Fruit fly (Drosophila melanogaster) whole organism, embryonic: ENCODE data around the gene CG34253.
A peak's percentile ranks its signal among the peaks of the same experiment; 100 is the strongest.

ENCODE experiments used
- BEAF-32 ChIP-seq: fragments of 200-800 bp; sonication (Bioruptor generic); optimal IDR thresholded peaks from 3 replicates; lab custom pipeline; 2017; ENCODE audit warnings: missing biosample characterization, missing genetic modification characterization, mild to moderate bottlenecking, moderate library complexity, missing genetic modification reagents
- Blimp-1 ChIP-seq: fragments of 200-800 bp; sonication (Bioruptor generic); optimal IDR thresholded peaks from 3 replicates; lab custom pipeline; 2018; ENCODE audit warnings: missing biosample characterization, missing genetic modification characterization, mild to moderate bottlenecking, moderate library complexity, missing genetic modification reagents
- CG11695 ChIP-seq: fragments of 200-800 bp; sonication (Bioruptor generic); IDR thresholded peaks from 3 replicates; pipeline ENCODE4 v1.3.6; 2022; ENCODE audit warnings: missing biosample characterization, missing genetic modification characterization
- CG12219 ChIP-seq: fragments of 200-800 bp; sonication (Bioruptor generic); optimal IDR thresholded peaks from 3 replicates; lab custom pipeline; 2018; ENCODE audit warnings: missing biosample characterization, mild to moderate bottlenecking, missing genetic modification characterization
- CG12299 ChIP-seq: fragments of 200-800 bp; sonication (Bioruptor generic); optimal IDR thresholded peaks from 2 replicates; lab custom pipeline; 2018; ENCODE audit warnings: missing biosample characterization, mild to moderate bottlenecking, missing genetic modification characterization
- CG16779 ChIP-seq: fragments of 200-800 bp; sonication (Bioruptor generic); IDR thresholded peaks from 2 replicates; pipeline ENCODE4 v1.3.6; 2022; ENCODE audit warnings: missing biosample characterization, missing genetic modification characterization
- CG18619 ChIP-seq: fragments of 200-800 bp; sonication (Bioruptor generic); optimal IDR thresholded peaks from 3 replicates; lab custom pipeline; 2017; ENCODE audit warnings: missing biosample characterization, mild to moderate bottlenecking, missing genetic modification characterization
- CG2120 ChIP-seq: fragments of 200-800 bp; sonication (Bioruptor generic); optimal IDR thresholded peaks from 3 replicates; lab custom pipeline; 2016; ENCODE audit warnings: missing biosample characterization, missing genetic modification characterization
- CG2202 ChIP-seq: fragments of 200-800 bp; sonication (Bioruptor generic); optimal IDR thresholded peaks from 2 replicates; lab custom pipeline; 2018; ENCODE audit warnings: missing biosample characterization, mild to moderate bottlenecking, missing genetic modification characterization
- CG2678 ChIP-seq: fragments of 200-800 bp; sonication (Bioruptor generic); optimal IDR thresholded peaks from 3 replicates; lab custom pipeline; 2019; ENCODE audit warnings: missing biosample characterization, mild to moderate bottlenecking, missing genetic modification characterization, moderate library complexity
- CG42726 ChIP-seq: fragments of 200-800 bp; sonication (Bioruptor generic); IDR thresholded peaks from 2 replicates; pipeline ENCODE4 v1.3.6; 2022; ENCODE audit warnings: missing biosample characterization, missing genetic modification characterization; ENCODE audit not compliant: partially characterized antibody
- CG4328 ChIP-seq: fragments of 200-800 bp; sonication (Bioruptor generic); optimal IDR thresholded peaks from 3 replicates; lab custom pipeline; 2017; ENCODE audit warnings: missing biosample characterization, missing genetic modification reagents, missing genetic modification characterization
- CG4617 ChIP-seq: fragments of 200-800 bp; sonication (Bioruptor generic); optimal IDR thresholded peaks from 3 replicates; lab custom pipeline; 2016; ENCODE audit warnings: missing biosample characterization, missing genetic modification characterization, borderline replicate concordance
- CG5180 ChIP-seq: fragments of 200-800 bp; sonication (Bioruptor generic); optimal IDR thresholded peaks from 3 replicates; lab custom pipeline; 2017; ENCODE audit warnings: missing biosample characterization, missing genetic modification characterization, mild to moderate bottlenecking, moderate library complexity, missing genetic modification reagents
- CG7372 ChIP-seq: fragments of 200-800 bp; sonication (Bioruptor generic); IDR thresholded peaks from 2 replicates; pipeline ENCODE4 v1.3.6; 2022; ENCODE audit warnings: missing biosample characterization, missing genetic modification characterization
- CG8478 ChIP-seq: fragments of >200 bp; optimal IDR thresholded peaks from 2 replicates; lab custom pipeline; 2018
- CG8944 ChIP-seq: fragments of 200-800 bp; sonication (Bioruptor generic); optimal IDR thresholded peaks from 3 replicates; lab custom pipeline; 2016; ENCODE audit warnings: missing biosample characterization, missing genetic modification characterization
- CHES-1-like ChIP-seq: fragments of 200-800 bp; sonication (Bioruptor generic); optimal IDR thresholded peaks from 2 replicates; lab custom pipeline; 2016; ENCODE audit warnings: missing biosample characterization, missing genetic modification characterization
- CkIIα-i1 ChIP-seq: fragments of 200-800 bp; sonication (Bioruptor generic); IDR thresholded peaks from 2 replicates; pipeline ENCODE4 v1.3.6; 2022; ENCODE audit warnings: missing biosample characterization, missing genetic modification characterization
- Drgx ChIP-seq: fragments of 200-800 bp; sonication (Bioruptor generic); IDR thresholded peaks from 2 replicates; pipeline ENCODE4 v1.3.6; 2022; ENCODE audit warnings: missing biosample characterization, missing genetic modification characterization
- H15 ChIP-seq: fragments of 200-800 bp; sonication (Bioruptor generic); IDR thresholded peaks from 3 replicates; pipeline ENCODE4 v1.3.6; 2022; ENCODE audit warnings: missing biosample characterization, missing genetic modification characterization
- H2.0 ChIP-seq: fragments of 200-800 bp; sonication (Bioruptor generic); IDR thresholded peaks from 2 replicates; pipeline ENCODE4 v1.3.6; 2022; ENCODE audit warnings: missing biosample characterization, missing genetic modification characterization
- Hmr ChIP-seq: fragments of 200-800 bp; sonication (Bioruptor generic); optimal IDR thresholded peaks from 3 replicates; lab custom pipeline; 2017; ENCODE audit warnings: mild to moderate bottlenecking, missing biosample characterization, missing genetic modification reagents, missing genetic modification characterization
- MESR4 ChIP-seq: fragments of 200-800 bp; sonication (Bioruptor generic); optimal IDR thresholded peaks from 2 replicates; lab custom pipeline; 2018; ENCODE audit warnings: missing biosample characterization, mild to moderate bottlenecking, missing genetic modification characterization, moderate library complexity
- Med ChIP-seq: fragments of 200-800 bp; sonication (Bioruptor generic); peaks from one replicate; lab custom pipeline; 2016; ENCODE audit warnings: missing biosample characterization, missing genetic modification characterization, mild to moderate bottlenecking, inconsistent platforms, moderate library complexity
- Xrp1 ChIP-seq: fragments of 200-800 bp; sonication (Bioruptor generic); IDR thresholded peaks from 2 replicates; pipeline ENCODE4 v1.3.6; 2022; ENCODE audit warnings: missing biosample characterization, missing genetic modification characterization
- ab ChIP-seq: fragments of 200-800 bp; sonication (Bioruptor generic); optimal IDR thresholded peaks from 2 replicates; lab custom pipeline; 2016; ENCODE audit warnings: missing biosample characterization, missing genetic modification characterization
- abd-A ChIP-seq: fragments of 200-800 bp; sonication (Bioruptor generic); optimal IDR thresholded peaks from 3 replicates; lab custom pipeline; 2019; ENCODE audit warnings: missing biosample characterization, mild to moderate bottlenecking, missing genetic modification characterization, moderate library complexity
- amos ChIP-seq: fragments of 200-800 bp; sonication (Bioruptor generic); IDR thresholded peaks from 2 replicates; pipeline ENCODE4 v1.3.6; 2022; ENCODE audit warnings: missing biosample characterization, missing genetic modification characterization; ENCODE audit not compliant: partially characterized antibody
- chinmo ChIP-seq: fragments of 200-800 bp; sonication (Bioruptor generic); IDR thresholded peaks from 4 replicates; pipeline ENCODE4 v1.3.6; 2022; ENCODE audit warnings: missing biosample characterization, missing genetic modification characterization; ENCODE audit not compliant: partially characterized antibody
- disco-r ChIP-seq: fragments of 200-800 bp; sonication (Bioruptor generic); optimal IDR thresholded peaks from 2 replicates; lab custom pipeline; 2016; ENCODE audit warnings: missing biosample characterization, missing genetic modification characterization
- dm ChIP-seq: fragments of 200-800 bp; sonication (Bioruptor generic); optimal IDR thresholded peaks from 3 replicates; lab custom pipeline; 2016; ENCODE audit warnings: missing biosample characterization, missing genetic modification characterization
- ewg ChIP-seq: fragments of 200-800 bp; sonication (Bioruptor generic); optimal IDR thresholded peaks from 3 replicates; lab custom pipeline; 2017; ENCODE audit warnings: mild to moderate bottlenecking, missing biosample characterization, missing genetic modification reagents, missing genetic modification characterization
- eyg ChIP-seq: fragments of 200-800 bp; sonication (Bioruptor generic); optimal IDR thresholded peaks from 3 replicates; lab custom pipeline; 2016; ENCODE audit warnings: missing biosample characterization, missing genetic modification characterization
- fd3F ChIP-seq: fragments of 200-800 bp; sonication (Bioruptor generic); optimal IDR thresholded peaks from 2 replicates; lab custom pipeline; 2018; ENCODE audit warnings: missing biosample characterization, mild to moderate bottlenecking, missing genetic modification characterization, moderate library complexity
- ftz-f1 ChIP-seq: fragments of 200-800 bp; sonication (Bioruptor generic); optimal IDR thresholded peaks from 2 replicates; lab custom pipeline; 2016; ENCODE audit warnings: missing biosample characterization, missing genetic modification characterization
- hb ChIP-seq: fragments of 200-800 bp; sonication (Bioruptor generic); IDR thresholded peaks from 3 replicates; pipeline ENCODE4 v1.3.6; 2022; ENCODE audit warnings: missing biosample characterization, missing genetic modification characterization; ENCODE audit not compliant: partially characterized antibody
- ken ChIP-seq: fragments of 200-800 bp; sonication (Bioruptor generic); IDR thresholded peaks from 3 replicates; pipeline ENCODE4 v1.3.6; 2022; ENCODE audit warnings: missing biosample characterization, missing genetic modification characterization
- lab ChIP-seq: fragments of 200-800 bp; sonication (Bioruptor generic); optimal IDR thresholded peaks from 3 replicates; lab custom pipeline; 2017; ENCODE audit warnings: missing biosample characterization, missing genetic modification characterization, mild to moderate bottlenecking, moderate library complexity, missing genetic modification reagents
- lbe ChIP-seq: fragments of 200-800 bp; sonication (Bioruptor generic); optimal IDR thresholded peaks from 2 replicates; lab custom pipeline; 2016; ENCODE audit warnings: missing biosample characterization, mild to moderate bottlenecking, missing genetic modification characterization
- mam ChIP-seq: fragments of 200-800 bp; sonication (Bioruptor generic); optimal IDR thresholded peaks from 3 replicates; lab custom pipeline; 2016; ENCODE audit warnings: missing biosample characterization, missing genetic modification characterization
- nom ChIP-seq: fragments of 200-800 bp; sonication (Bioruptor generic); optimal IDR thresholded peaks from 2 replicates; lab custom pipeline; 2017; ENCODE audit warnings: missing biosample characterization, missing genetic modification characterization, mild to moderate bottlenecking, moderate library complexity, missing genetic modification reagents
- p53 ChIP-seq: fragments of 200-800 bp; sonication (Bioruptor generic); optimal IDR thresholded peaks from 2 replicates; lab custom pipeline; 2016; ENCODE audit warnings: missing biosample characterization, missing genetic modification characterization
- row ChIP-seq: fragments of 200-800 bp; sonication (Bioruptor generic); IDR thresholded peaks from 3 replicates; pipeline ENCODE4 v1.3.6; 2022; ENCODE audit warnings: missing biosample characterization, missing genetic modification characterization
- seq ChIP-seq: fragments of 200-800 bp; sonication (Bioruptor generic); IDR thresholded peaks from 2 replicates; pipeline ENCODE4 v1.3.6; 2022; ENCODE audit warnings: missing biosample characterization, missing genetic modification characterization
- tio ChIP-seq: fragments of 200-800 bp; sonication (Bioruptor generic); optimal IDR thresholded peaks from 2 replicates; lab custom pipeline; 2017; ENCODE audit warnings: missing biosample characterization, missing genetic modification characterization, inconsistent platforms
- zfh1 ChIP-seq: fragments of 200-800 bp; sonication (Bioruptor generic); IDR thresholded peaks from 3 replicates; pipeline ENCODE4 v1.3.6; 2022; ENCODE audit warnings: missing biosample characterization, missing genetic modification characterization

The CG34253 gene

dm6 chr3L:18061713-18062365 lies 25.3 kb downstream of the CG34253 start (continued):
- TF ChIP-seq dm (GFP tag; lab: Kevin White, UChicago) (no peak), H2.0 (GFP tag; lab: Robert Waterston, UW) (no peak), abd-A (tag; lab: Kevin White, UChicago) (no peak), Xrp1 (GFP tag; lab: Robert Waterston, UW) (no peak), CG11695 (GFP tag; lab: Robert Waterston, UW) (no peak), eyg (GFP tag; lab: Kevin White, UChicago) (no peak), Drgx (GFP tag; lab: Robert Waterston, UW) (peak; percentile 21), ewg (GFP tag; lab: Kevin White, UChicago) (peak; percentile 19), CG5180 (GFP tag; lab: Kevin White, UChicago) (no peak), CG2202 (no peak), zfh1 (no peak), ken (GFP tag; lab: Robert Waterston, UW) (no peak), mam (GFP tag; lab: Kevin White, UChicago) (no peak), Blimp-1 (GFP tag; lab: Kevin White, UChicago) (peak; percentile 47), CG18619 (no peak), fd3F (GFP tag; lab: Kevin White, UChicago) (no peak), seq (GFP tag; lab: Robert Waterston, UW) (peak; percentile 47; the same call in 1 of the 2 replicates), CG4617 (no peak), CG12219 (GFP tag; lab: Kevin White, UChicago) (no peak), CHES-1-like (no peak), lbe (GFP tag; lab: Kevin White, UChicago) (peak; percentile 39), CG7372 (GFP tag; lab: Robert Waterston, UW) (no peak)

dm6 chr3L:18061240-18061639 lies 25.9 kb downstream of the CG34253 start:
- TF ChIP-seq Med (GFP tag; lab: Kevin White, UChicago) (peak; percentile 39), BEAF-32 (GFP tag; lab: Kevin White, UChicago) (peak; percentile 8), hb (GFP tag; lab: Robert Waterston, UW) (0 out of 3 replicates have a peak, but pooled peaks have one; percentile 45), ftz-f1 (GFP tag; lab: Kevin White, UChicago) (peak; percentile 73), amos (GFP tag; lab: Robert Waterston, UW) (peak; percentile 33; the same call in 1 of the 2 replicates), CG8944 (GFP tag; lab: Kevin White, UChicago) (no peak), ab (no peak), CG16779 (peak; percentile 66), MESR4 (no peak), CG42726 (GFP tag; lab: Robert Waterston, UW) (0 out of 2 replicates have a peak, but pooled peaks have one; percentile 33)

- TF ChIP-seq CG2120 (peak; percentile 13), lab (GFP tag; lab: Kevin White, UChicago) (peak; percentile 11), H15 (GFP tag; lab: Robert Waterston, UW) (no peak), row (GFP tag; lab: Robert Waterston, UW) (0 out of 3 replicates have a peak, but pooled peaks have one; percentile 8), CkIIα-i1 (GFP tag; lab: Robert Waterston, UW) (no peak), Hmr (GFP tag; lab: Kevin White, UChicago) (no peak), CG8478 (lab: Kevin White, UChicago) (peak; percentile 27), nom (GFP tag; lab: Kevin White, UChicago) (peak; percentile 45), CG4328 (no peak), chinmo (GFP tag; lab: Robert Waterston, UW) (0 out of 4 replicates have a peak, but pooled peaks have one; percentile 61), tio (peak; percentile 5), CG2678 (peak; percentile 5), CG12299 (tag; lab: Kevin White, UChicago) (no peak), disco-r (GFP tag; lab: Kevin White, UChicago) (no peak), p53 (no peak)
Measured at dm6 chr3L:18057752-18058518, 29.2 kb downstream of the CG34253 start.
